Fruit fly (Drosophila melanogaster) whole organism: ENCODE measurements around the gene CG33771.

Source experiments
- CG8478 ChIP-seq: fragments of >200 bp; optimal IDR thresholded peaks from 2 replicates; lab custom pipeline; 2018; ENCODE audit warnings: inconsistent platforms
- Dll ChIP-seq: fragments of >200 bp; optimal IDR thresholded peaks from 2 replicates; lab custom pipeline; 2017
- EcR ChIP-seq, 2 experiments: fragments of >200 bp; optimal IDR thresholded peaks; 2 replicates each; lab custom pipeline; 2017; ENCODE audit warnings: missing biosample characterization in 2 of 2, missing genetic modification characterization in 2 of 2, missing genetic modification reagents in 2 of 2
- pan ChIP-seq: fragments of >200 bp; optimal IDR thresholded peaks from 2 replicates; lab custom pipeline; 2017
- psq ChIP-seq: fragments of >200 bp; optimal IDR thresholded peaks from 2 replicates; lab custom pipeline; 2017
- usp ChIP-seq: fragments of >200 bp; optimal IDR thresholded peaks from 2 replicates; lab custom pipeline; 2017; ENCODE audit warnings: missing biosample characterization, missing genetic modification characterization, mixed read lengths

Gene CG33771

DNA sequence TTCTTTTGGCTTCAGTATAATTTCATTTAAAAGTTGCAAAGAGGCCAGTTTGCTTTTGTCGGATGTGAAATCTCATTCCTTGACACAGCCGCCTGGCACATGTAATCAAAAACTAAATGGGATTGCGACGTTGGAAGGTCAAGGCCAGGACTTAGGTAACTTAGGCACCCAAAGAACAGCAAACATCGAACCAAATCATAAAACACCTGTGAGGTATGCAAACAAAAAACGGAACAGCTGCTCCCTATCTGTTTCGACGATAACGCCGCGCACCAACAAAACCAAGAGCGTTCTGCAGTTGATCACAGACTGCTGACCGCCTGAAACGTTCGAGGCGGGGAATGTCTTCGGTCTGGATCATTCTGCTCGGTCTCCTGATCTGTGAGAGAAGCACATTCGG lies 49.9 kb downstream of the CG33771 start, which contains the start of gene CG45116:
CG45116 (plus strand) TSS at position 301 of the 400 bp plus-strand sequence.
- TF ChIP-seq pan (lab: Kevin White, UChicago) (no peak), psq (lab: Kevin White, UChicago) (no peak), CG8478 (lab: Kevin White, UChicago) (no peak), usp (GFP tag; lab: Kevin White, UChicago) (no peak), Dll (lab: Kevin White, UChicago) (no peak), EcR (GFP tag; optimal IDR thresholded peaks at IDR 0.05; lab: Kevin White, UChicago) (no peak)
